Worm (Caenorhabditis elegans): ENCODE measurements around the gene elo-8.

The elo-8 gene

DNA sequence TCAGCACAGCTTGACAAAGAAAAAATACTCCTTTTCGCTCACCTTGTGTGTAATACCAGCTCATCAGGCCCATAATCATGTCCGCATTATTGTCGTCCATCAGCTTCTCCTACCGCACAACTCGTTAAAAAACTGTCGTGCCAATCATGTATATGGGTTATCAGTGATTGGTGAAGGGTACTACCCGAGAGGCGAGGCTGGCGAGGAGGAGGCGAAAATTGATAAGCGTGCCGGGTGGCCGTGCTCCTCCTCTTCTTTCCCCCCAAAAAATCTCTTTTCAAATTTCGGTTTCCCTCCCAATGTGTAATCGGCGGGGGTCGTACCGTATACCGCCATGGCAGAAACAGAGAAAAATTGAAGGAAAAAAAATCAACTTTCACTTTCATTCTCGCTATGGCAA is 43.7 kb downstream of the elo-8 start:
- TF ChIP-seq ceh-19 (GFP tag; optimal IDR thresholded peaks at IDR 0.05), result no peak
- no peak for TF ChIP-seq Y22D7AL.16 (tag; optimal IDR thresholded peaks at IDR 0.05)
- no peak for TF ChIP-seq tbx-7 (tag; optimal IDR thresholded peaks at IDR 0.05)
- no peak for TF ChIP-seq elt-4 (tag; optimal IDR thresholded peaks at IDR 0.05)
- no peak for TF ChIP-seq ceh-14 (tag; optimal IDR thresholded peaks at IDR 0.05)

ce11 chrIII:11185483-11186115 is 46.3 kb downstream of the elo-8 start:
- TF ChIP-seq ceh-34 (tag; optimal IDR thresholded peaks at IDR 0.05) (peak; percentile 20), C08G9.2 (tag; optimal IDR thresholded peaks at IDR 0.05) (no peak)
